Fruit fly (Drosophila melanogaster) whole organism, adult: ENCODE results near the gene Cbp20.

Experiments
- CG11617 ChIP-seq: fragments of 200-800 bp; sonication (Bioruptor generic); optimal IDR thresholded peaks from 2 replicates; lab custom pipeline; 2017; ENCODE audit warnings: mild to moderate bottlenecking, missing biosample characterization, missing genetic modification reagents, missing genetic modification characterization
- CG12768 ChIP-seq: fragments of 200-800 bp; sonication (Bioruptor generic); optimal IDR thresholded peaks from 2 replicates; lab custom pipeline; 2017; ENCODE audit warnings: missing biosample characterization, missing genetic modification characterization, mild to moderate bottlenecking, moderate library complexity, missing genetic modification reagents
- CG1620 ChIP-seq: fragments of 200-800 bp; sonication (Bioruptor generic); optimal IDR thresholded peaks from 2 replicates; lab custom pipeline; 2016; ENCODE audit warnings: missing biosample characterization, missing genetic modification characterization
- CG33017 ChIP-seq: fragments of 200-800 bp; sonication (Bioruptor generic); optimal IDR thresholded peaks from 2 replicates; lab custom pipeline; 2018; ENCODE audit warnings: missing biosample characterization, mild to moderate bottlenecking, missing genetic modification characterization, moderate library complexity
- Hr96 ChIP-seq: fragments of 200-800 bp; sonication (Bioruptor generic); optimal IDR thresholded peaks from 2 replicates; lab custom pipeline; 2016; ENCODE audit warnings: missing biosample characterization, missing genetic modification characterization
- bab1 ChIP-seq: fragments of 200-800 bp; sonication (Bioruptor generic); optimal IDR thresholded peaks from 3 replicates; lab custom pipeline; 2019; ENCODE audit warnings: missing biosample characterization, mild to moderate bottlenecking, missing genetic modification characterization, moderate library complexity
- kay ChIP-seq: fragments of 200-800 bp; sonication (Bioruptor generic); peaks from one replicate; lab custom pipeline; 2016; ENCODE audit warnings: missing biosample characterization, missing genetic modification characterization, borderline replicate concordance
- ovo ChIP-seq: fragments of 200-800 bp; sonication (Bioruptor generic); optimal IDR thresholded peaks from 2 replicates; lab custom pipeline; 2016; ENCODE audit warnings: missing biosample characterization, missing genetic modification characterization
- pad ChIP-seq: fragments of 200-800 bp; sonication (Bioruptor generic); optimal IDR thresholded peaks from 3 replicates; lab custom pipeline; 2017; ENCODE audit warnings: missing biosample characterization, missing genetic modification characterization, mild to moderate bottlenecking, moderate library complexity, missing genetic modification reagents
- tj ChIP-seq: fragments of 200-800 bp; sonication (Bioruptor generic); optimal IDR thresholded peaks from 3 replicates; lab custom pipeline; 2017; ENCODE audit warnings: missing biosample characterization, mild to moderate bottlenecking, missing genetic modification characterization, moderate library complexity
- toe ChIP-seq: fragments of 200-800 bp; sonication (Bioruptor generic); optimal IDR thresholded peaks from 2 replicates; lab custom pipeline; 2016; ENCODE audit warnings: missing biosample characterization, missing genetic modification characterization

Gene Cbp20

DNA sequence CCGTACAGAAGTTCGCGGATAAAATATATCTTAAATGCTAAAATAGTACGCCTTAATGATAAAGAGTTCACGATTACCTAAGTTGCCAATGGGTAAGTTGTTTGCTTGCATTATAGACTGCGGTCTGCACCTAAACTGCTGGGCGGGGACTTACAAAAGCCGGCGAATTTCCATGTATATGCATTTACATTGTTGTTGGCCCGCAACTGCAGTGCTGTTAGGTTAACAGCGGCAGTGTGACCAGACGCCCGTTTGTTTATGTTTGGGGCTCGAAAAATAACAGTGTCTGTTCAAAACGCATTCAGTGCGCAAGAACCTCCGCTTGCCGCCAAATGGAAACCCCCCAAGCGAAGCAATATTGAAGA lies 35.4 kb downstream of the Cbp20 start:
- no peak for TF ChIP-seq ovo (GFP tag; lab: Kevin White, UChicago)
- TF ChIP-seq tj (GFP tag; lab: Kevin White, UChicago): no peak
- no peak for TF ChIP-seq CG11617 (GFP tag; lab: Kevin White, UChicago)
- TF ChIP-seq bab1 (GFP tag; lab: Kevin White, UChicago): no peak
- TF ChIP-seq kay (GFP tag; lab: Kevin White, UChicago): no peak
- TF ChIP-seq CG33017 (tag; lab: Kevin White, UChicago): no peak
- no peak for TF ChIP-seq Hr96
- TF ChIP-seq CG12768 (GFP tag; lab: Kevin White, UChicago): no peak
- TF ChIP-seq toe (GFP tag; lab: Kevin White, UChicago): no peak
- TF ChIP-seq CG1620 (GFP tag; lab: Kevin White, UChicago): no peak

dm6 chr3R:18208479-18208878 lies 44.0 kb downstream of the Cbp20 start, which contains the start of gene CG44158:
Gene CG44158, plus strand, starts transcription at chr3R:18208779.
- TF ChIP-seq CG1620 (GFP tag; lab: Kevin White, UChicago) (no peak), ovo (GFP tag; lab: Kevin White, UChicago) (no peak), pad (GFP tag; lab: Kevin White, UChicago) (no peak), Hr96 (no peak), CG12768 (GFP tag; lab: Kevin White, UChicago) (no peak)
